Worm (Caenorhabditis elegans) whole organism, late embryonic: Measurements from ENCODE around the gene Y66D12A.21.

Experiments used
- C08G9.2 ChIP-seq: sonication (generic microtip); optimal IDR thresholded peaks from 2 replicates; lab custom pipeline; 2016; ENCODE audit warnings: mild to moderate bottlenecking, missing genetic modification characterization, moderate library complexity, missing compliant biosample characterization
- C38D4.7 ChIP-seq: fragments of 200-800 bp; sonication (Bioruptor generic); optimal IDR thresholded peaks from 2 replicates; lab custom pipeline; 2018; ENCODE audit warnings: mild to moderate bottlenecking, missing genetic modification characterization, moderate library complexity, missing compliant biosample characterization
- F13H6.1 ChIP-seq: sonication (generic microtip); optimal IDR thresholded peaks from 2 replicates; lab custom pipeline; 2016; ENCODE audit warnings: missing genetic modification characterization, missing compliant biosample characterization
- T23F11.4 ChIP-seq: fragments of 200-800 bp; sonication (Bioruptor generic); optimal IDR thresholded peaks from 2 replicates; lab custom pipeline; 2018; ENCODE audit warnings: mild to moderate bottlenecking, missing genetic modification characterization, missing compliant biosample characterization
- ceh-2 ChIP-seq: sonication (generic microtip); optimal IDR thresholded peaks from 2 replicates; lab custom pipeline; 2016; ENCODE audit warnings: missing genotype, missing genetic modification characterization, missing compliant biosample characterization
- ceh-24 ChIP-seq: sonication (generic microtip); optimal IDR thresholded peaks from 2 replicates; lab custom pipeline; 2016; ENCODE audit warnings: mild to moderate bottlenecking, missing genetic modification characterization, missing compliant biosample characterization
- ceh-31 ChIP-seq: sonication (generic microtip); optimal IDR thresholded peaks from 2 replicates; lab custom pipeline; 2016; ENCODE audit warnings: missing genetic modification characterization, missing compliant biosample characterization
- ceh-34 ChIP-seq: sonication (generic microtip); optimal IDR thresholded peaks from 2 replicates; lab custom pipeline; 2016; ENCODE audit warnings: mild to moderate bottlenecking, missing genetic modification characterization, missing compliant biosample characterization
- ceh-45 ChIP-seq: fragments of 200-800 bp; sonication (Bioruptor generic); IDR thresholded peaks from 2 replicates; pipeline ENCODE4 v1.3.6; 2022; ENCODE audit warnings: missing genetic modification reagents, missing genetic modification characterization, missing compliant biosample characterization
- ceh-48 ChIP-seq: sonication (generic microtip); optimal IDR thresholded peaks from 2 replicates; lab custom pipeline; 2016; ENCODE audit warnings: missing genetic modification characterization, inconsistent platforms, missing compliant biosample characterization
- ceh-9 ChIP-seq: sonication (generic microtip); optimal IDR thresholded peaks from 2 replicates; lab custom pipeline; 2016; ENCODE audit warnings: mild to moderate bottlenecking, missing genetic modification characterization, inconsistent platforms, missing compliant biosample characterization
- che-1 ChIP-seq: sonication (generic microtip); optimal IDR thresholded peaks from 2 replicates; lab custom pipeline; 2016; ENCODE audit warnings: mild to moderate bottlenecking, missing genetic modification characterization, missing compliant biosample characterization
- dve-1 ChIP-seq: sonication (generic microtip); optimal IDR thresholded peaks from 2 replicates; lab custom pipeline; 2017; ENCODE audit warnings: antibody characterized with exemption, mild to moderate bottlenecking, missing genetic modification characterization, missing compliant biosample characterization
- elt-2 ChIP-seq: sonication (generic microtip); optimal IDR thresholded peaks from 2 replicates; lab custom pipeline; 2016; ENCODE audit warnings: missing genetic modification reagents, missing genetic modification characterization, missing compliant biosample characterization
- elt-4 ChIP-seq: sonication (generic microtip); optimal IDR thresholded peaks from 2 replicates; lab custom pipeline; 2016; ENCODE audit warnings: missing genetic modification characterization, missing compliant biosample characterization
- eyg-1 ChIP-seq: sonication (generic microtip); optimal IDR thresholded peaks from 2 replicates; lab custom pipeline; 2016; ENCODE audit warnings: missing genotype, missing genetic modification characterization, missing compliant biosample characterization
- fkh-10 ChIP-seq: fragments of 150-350 bp; optimal IDR thresholded peaks from 2 replicates; lab custom pipeline; 2014; ENCODE audit warnings: missing biosample characterization, missing genetic modification reagents, missing genetic modification characterization
- gmeb-2 ChIP-seq: sonication (generic microtip); optimal IDR thresholded peaks from 2 replicates; lab custom pipeline; 2016; ENCODE audit warnings: missing genetic modification characterization, inconsistent platforms, missing compliant biosample characterization
- hlh-13 ChIP-seq: fragments of 200-800 bp; sonication (Bioruptor generic); optimal IDR thresholded peaks from 2 replicates; lab custom pipeline; 2018; ENCODE audit warnings: mild to moderate bottlenecking, missing genetic modification characterization, missing compliant biosample characterization
- hlh-15 ChIP-seq: sonication (generic microtip); optimal IDR thresholded peaks from 2 replicates; lab custom pipeline; 2016; ENCODE audit warnings: missing genetic modification characterization, missing compliant biosample characterization
- hlh-30 ChIP-seq: sonication (generic microtip); optimal IDR thresholded peaks from 2 replicates; lab custom pipeline; 2017; ENCODE audit warnings: antibody characterized with exemption, missing genetic modification characterization, missing compliant biosample characterization; ENCODE audit not compliant: insufficient read depth
- hlh-6 ChIP-seq: sonication (generic microtip); optimal IDR thresholded peaks from 2 replicates; lab custom pipeline; 2016; ENCODE audit warnings: missing genotype, missing genetic modification characterization, missing compliant biosample characterization
- hlh-8 ChIP-seq: sonication (generic microtip); optimal IDR thresholded peaks from 2 replicates; lab custom pipeline; 2016; ENCODE audit warnings: missing genotype, missing genetic modification characterization, missing compliant biosample characterization
- lim-6 ChIP-seq: sonication (generic microtip); optimal IDR thresholded peaks from 2 replicates; lab custom pipeline; 2016; ENCODE audit warnings: missing genetic modification characterization, missing compliant biosample characterization
- nhr-232 ChIP-seq: sonication (generic microtip); optimal IDR thresholded peaks from 2 replicates; lab custom pipeline; 2016; ENCODE audit warnings: missing genetic modification characterization, missing compliant biosample characterization
- npax-4 ChIP-seq: sonication (generic microtip); optimal IDR thresholded peaks from 2 replicates; lab custom pipeline; 2016; ENCODE audit warnings: missing genetic modification characterization, missing compliant biosample characterization
- odd-2 ChIP-seq: sonication (generic microtip); optimal IDR thresholded peaks from 2 replicates; lab custom pipeline; 2017; ENCODE audit warnings: antibody characterized with exemption, mild to moderate bottlenecking, missing genetic modification characterization, missing compliant biosample characterization
- pag-3 ChIP-seq: sonication (generic microtip); optimal IDR thresholded peaks from 2 replicates; lab custom pipeline; 2016; ENCODE audit warnings: missing compliant biosample characterization, missing genetic modification characterization, borderline replicate concordance
- pha-2 ChIP-seq: sonication (generic microtip); optimal IDR thresholded peaks from 2 replicates; lab custom pipeline; 2017; ENCODE audit warnings: mild to moderate bottlenecking, missing genetic modification characterization, missing compliant biosample characterization
- pqm-1 ChIP-seq: sonication (generic microtip); optimal IDR thresholded peaks from 2 replicates; lab custom pipeline; 2016; ENCODE audit warnings: missing genetic modification characterization, missing compliant biosample characterization
- pros-1 ChIP-seq: fragments of 150-350 bp; optimal IDR thresholded peaks from 2 replicates; lab custom pipeline; 2014; ENCODE audit warnings: missing biosample characterization, missing genetic modification reagents, missing genetic modification characterization
- ref-2 ChIP-seq: sonication (generic microtip); optimal IDR thresholded peaks from 2 replicates; lab custom pipeline; 2016; ENCODE audit warnings: missing genetic modification characterization, missing compliant biosample characterization
- rnt-1 ChIP-seq: sonication (generic microtip); optimal IDR thresholded peaks from 2 replicates; lab custom pipeline; 2016; ENCODE audit warnings: missing genetic modification characterization, missing compliant biosample characterization
- sdc-2 ChIP-seq: sonication (generic microtip); optimal IDR thresholded peaks from 2 replicates; lab custom pipeline; 2016; ENCODE audit warnings: missing genotype, missing genetic modification characterization, missing compliant biosample characterization
- sox-2 ChIP-seq: fragments of 200-800 bp; sonication (Bioruptor generic); IDR thresholded peaks from 2 replicates; pipeline ENCODE4 v1.3.6; 2022; ENCODE audit warnings: missing genetic modification reagents, missing genetic modification characterization, missing compliant biosample characterization
- ttx-3 ChIP-seq: sonication (generic microtip); optimal IDR thresholded peaks from 2 replicates; lab custom pipeline; 2016; ENCODE audit warnings: missing genetic modification reagents, missing genetic modification characterization, missing compliant biosample characterization
- unc-55 ChIP-seq: sonication (generic microtip); optimal IDR thresholded peaks from 2 replicates; lab custom pipeline; 2017; ENCODE audit warnings: missing biosample characterization, missing genetic modification reagents, missing genetic modification characterization
- ztf-16 ChIP-seq: sonication (generic microtip); optimal IDR thresholded peaks from 2 replicates; lab custom pipeline; 2017; ENCODE audit warnings: missing genetic modification characterization, missing compliant biosample characterization

Y66D12A.21 gene

ce11 chrIII:11534624-11535079 lies 29.6 kb upstream of the Y66D12A.21 start, which contains the start of gene nrps-1:
nrps-1 (plus strand) TSS chrIII:11534674.
- TF ChIP-seq ceh-2 (tag; lab: Kevin White, UChicago) (no peak), lim-6 (no peak), hlh-8 (no peak), ceh-24 (tag; lab: Kevin White, UChicago) (no peak), F13H6.1 (tag; lab: Kevin White, UChicago) (no peak), sox-2 (GFP tag; lab: Robert Waterston, UW) (no peak), unc-55 (GFP tag; lab: Kevin White, UChicago) (no peak), T23F11.4 (GFP tag; lab: Kevin White, UChicago) (no peak), hlh-15 (tag; lab: Kevin White, UChicago) (no peak), eyg-1 (tag; lab: Kevin White, UChicago) (no peak), ztf-16 (tag; lab: Kevin White, UChicago) (no peak), pha-2 (tag; lab: Kevin White, UChicago) (no peak), C38D4.7 (GFP tag; lab: Kevin White, UChicago) (no peak)
- TF ChIP-seq, all 69 proteins: peak for 0

- TF ChIP-seq che-1 (tag; lab: Kevin White, UChicago) (no peak), ceh-24 (tag; lab: Kevin White, UChicago) (no peak), hlh-13 (no peak), rnt-1 (tag; lab: Kevin White, UChicago) (no peak), ceh-34 (tag; lab: Kevin White, UChicago) (no peak), elt-4 (tag; lab: Kevin White, UChicago) (no peak), odd-2 (tag; lab: Kevin White, UChicago) (no peak), npax-4 (tag; lab: Kevin White, UChicago) (no peak), T23F11.4 (GFP tag; lab: Kevin White, UChicago) (no peak), elt-2 (tag; lab: Kevin White, UChicago) (no peak), gmeb-2 (no peak), dve-1 (no peak), pha-2 (tag; lab: Kevin White, UChicago) (no peak), hlh-15 (tag; lab: Kevin White, UChicago) (no peak), ttx-3 (tag; lab: Kevin White, UChicago) (no peak), nhr-232 (tag; lab: Kevin White, UChicago) (no peak), ceh-45 (GFP tag; lab: Robert Waterston, UW) (no peak), ceh-31 (tag; lab: Kevin White, UChicago) (no peak), sdc-2 (tag; lab: Kevin White, UChicago) (no peak)
Measured at ce11 chrIII:11526396-11526795, 21.3 kb upstream of the Y66D12A.21 start, which contains the start of gene xpb-1. xpb-1 (plus strand) TSS chrIII:11526657.

- TF ChIP-seq ceh-45 (GFP tag; lab: Robert Waterston, UW) (no peak), hlh-30 (tag; lab: Kevin White, UChicago) (no peak), ceh-9 (tag; lab: Kevin White, UChicago) (no peak), C38D4.7 (GFP tag; lab: Kevin White, UChicago) (no peak), dve-1 (no peak), F13H6.1 (tag; lab: Kevin White, UChicago) (no peak), fkh-10 (no peak), lim-6 (no peak), ceh-48 (tag; lab: Kevin White, UChicago) (no peak), pros-1 (tag; lab: Kevin White, UChicago) (no peak), ref-2 (tag; lab: Kevin White, UChicago) (no peak), ceh-34 (tag; lab: Kevin White, UChicago) (no peak), C08G9.2 (tag; lab: Kevin White, UChicago) (no peak), pag-3 (tag; lab: Kevin White, UChicago) (no peak), hlh-6 (tag; lab: Kevin White, UChicago) (no peak), pqm-1 (tag; lab: Kevin White, UChicago) (no peak), ztf-16 (tag; lab: Kevin White, UChicago) (no peak)
Measured at ce11 chrIII:11524073-11524472, 19.0 kb upstream of the Y66D12A.21 start.
